Fruit fly (Drosophila melanogaster) whole organism, embryonic: ENCODE results near the gene CG43815.

Source experiments
- Awh ChIP-seq: fragments of 200-800 bp; sonication (Bioruptor generic); IDR thresholded peaks from 2 replicates; pipeline ENCODE4, ENCODE4 v1.3.6; 2022; ENCODE audit warnings: missing biosample characterization, missing genetic modification characterization
- CG10431 ChIP-seq: fragments of 200-800 bp; sonication (Bioruptor generic); optimal IDR thresholded peaks from 3 replicates; lab custom pipeline; 2018; ENCODE audit warnings: missing biosample characterization, mild to moderate bottlenecking, missing genetic modification characterization
- CG11247 ChIP-seq: fragments of 200-800 bp; sonication (Bioruptor generic); IDR thresholded peaks from 2 replicates; pipeline ENCODE4 v1.3.6; 2022; ENCODE audit warnings: missing biosample characterization, missing genetic modification characterization
- CG11696 ChIP-seq: fragments of 200-800 bp; sonication (Bioruptor generic); IDR thresholded peaks from 2 replicates; pipeline ENCODE4 v1.3.6; 2022; ENCODE audit warnings: missing biosample characterization, missing genetic modification characterization
- CG13775 ChIP-seq: fragments of 200-800 bp; sonication (Bioruptor generic); optimal IDR thresholded peaks from 3 replicates; lab custom pipeline; 2017; ENCODE audit warnings: missing biosample characterization, mild to moderate bottlenecking, missing genetic modification characterization
- CG14667 ChIP-seq: fragments of 200-800 bp; sonication (Bioruptor generic); IDR thresholded peaks from 2 replicates; pipeline ENCODE4 v1.3.6; 2022; ENCODE audit warnings: missing biosample characterization, missing genetic modification characterization
- CG16813 ChIP-seq: fragments of 200-800 bp; sonication (Bioruptor generic); IDR thresholded peaks from 3 replicates; pipeline ENCODE4 v1.3.6; 2022; ENCODE audit warnings: missing biosample characterization, missing genetic modification characterization; ENCODE audit not compliant: partially characterized antibody
- CG17186 ChIP-seq: fragments of 200-800 bp; sonication (Bioruptor generic); optimal IDR thresholded peaks from 3 replicates; lab custom pipeline; 2017; ENCODE audit warnings: missing biosample characterization, missing genetic modification reagents, missing genetic modification characterization
- CG17829 ChIP-seq: fragments of 200-800 bp; optimal IDR thresholded peaks from 2 replicates; lab custom pipeline; 2019; ENCODE audit warnings: missing biosample characterization, mild to moderate bottlenecking, missing genetic modification characterization, moderate library complexity
- CG30403 ChIP-seq: fragments of 200-800 bp; sonication (Bioruptor generic); optimal IDR thresholded peaks from 3 replicates; lab custom pipeline; 2016; ENCODE audit warnings: missing biosample characterization, missing genetic modification characterization
- CG31224 ChIP-seq: fragments of 200-800 bp; sonication (Bioruptor generic); IDR thresholded peaks from 2 replicates; pipeline ENCODE4 v1.3.6; 2022; ENCODE audit warnings: missing biosample characterization, missing genetic modification characterization
- CG3838 ChIP-seq: fragments of 200-800 bp; sonication (Bioruptor generic); optimal IDR thresholded peaks from 3 replicates; lab custom pipeline; 2016; ENCODE audit warnings: missing biosample characterization, missing genetic modification characterization
- CG43689 ChIP-seq: fragments of 200-800 bp; sonication (Bioruptor generic); IDR thresholded peaks from 2 replicates; pipeline ENCODE4 v1.3.6; 2022; ENCODE audit warnings: missing biosample characterization, missing genetic modification characterization
- CG4707 ChIP-seq: fragments of 200-800 bp; sonication (Bioruptor generic); optimal IDR thresholded peaks from 2 replicates; lab custom pipeline; 2018; ENCODE audit warnings: missing biosample characterization, mild to moderate bottlenecking, missing genetic modification characterization, moderate library complexity
- CG7786 ChIP-seq: fragments of 200-800 bp; sonication (Bioruptor generic); optimal IDR thresholded peaks from 2 replicates; lab custom pipeline; 2016; ENCODE audit warnings: missing biosample characterization, missing genetic modification characterization
- CG8359 ChIP-seq: fragments of 200-800 bp; sonication (Bioruptor generic); optimal IDR thresholded peaks from 2 replicates; lab custom pipeline; 2017; ENCODE audit warnings: missing biosample characterization, mild to moderate bottlenecking, missing genetic modification characterization, borderline replicate concordance
- CG8388 ChIP-seq: fragments of 200-800 bp; sonication (Bioruptor generic); optimal IDR thresholded peaks from 2 replicates; lab custom pipeline; 2019; ENCODE audit warnings: missing biosample characterization, mild to moderate bottlenecking, missing genetic modification characterization, moderate library complexity
- CG9727 ChIP-seq: fragments of 200-800 bp; sonication (Bioruptor generic); optimal IDR thresholded peaks from 3 replicates; lab custom pipeline; 2017; ENCODE audit warnings: missing biosample characterization, mild to moderate bottlenecking, missing genetic modification characterization
- Gsc ChIP-seq: fragments of 200-800 bp; sonication (Bioruptor generic); IDR thresholded peaks from 2 replicates; pipeline ENCODE4 v1.3.6; 2022; ENCODE audit warnings: missing biosample characterization, missing genetic modification characterization
- H15 ChIP-seq: fragments of 200-800 bp; sonication (Bioruptor generic); IDR thresholded peaks from 3 replicates; pipeline ENCODE4 v1.3.6; 2022; ENCODE audit warnings: missing biosample characterization, missing genetic modification characterization
- HHEX ChIP-seq: fragments of 200-800 bp; sonication (Bioruptor generic); optimal IDR thresholded peaks from 3 replicates; lab custom pipeline; 2017; ENCODE audit warnings: missing biosample characterization, mild to moderate bottlenecking, missing genetic modification characterization, missing genetic modification reagents
- HLH4C ChIP-seq: fragments of 200-800 bp; sonication (Bioruptor generic); IDR thresholded peaks from 3 replicates; pipeline ENCODE4 v1.3.6; 2022; ENCODE audit warnings: missing biosample characterization, missing genetic modification characterization; ENCODE audit not compliant: partially characterized antibody
- Hand ChIP-seq: fragments of 200-800 bp; sonication (Bioruptor generic); optimal IDR thresholded peaks from 2 replicates; lab custom pipeline; 2017; ENCODE audit warnings: mild to moderate bottlenecking, missing biosample characterization, missing genetic modification reagents, missing genetic modification characterization
- Hr3 ChIP-seq: fragments of 200-800 bp; sonication (Bioruptor generic); optimal IDR thresholded peaks from 3 replicates; lab custom pipeline; 2016; ENCODE audit warnings: missing biosample characterization, missing genetic modification characterization
- Lpt ChIP-seq: fragments of >200 bp; optimal IDR thresholded peaks from 2 replicates; lab custom pipeline; 2018; ENCODE audit warnings: missing biosample characterization, missing genetic modification characterization
- NC2β ChIP-seq: fragments of 200-800 bp; sonication (Bioruptor generic); optimal IDR thresholded peaks from 2 replicates; lab custom pipeline; 2016; ENCODE audit warnings: missing biosample characterization, missing genetic modification characterization
- Oli ChIP-seq: fragments of 200-800 bp; sonication (Bioruptor generic); optimal IDR thresholded peaks from 2 replicates; lab custom pipeline; 2018; ENCODE audit warnings: missing biosample characterization, mild to moderate bottlenecking, missing genetic modification characterization, moderate library complexity
- Pdp1 ChIP-seq, 2 experiments: fragments of 200-800 bp; sonication (Bioruptor generic); optimal IDR thresholded peaks; 3 replicates each; lab custom pipeline; 2016; ENCODE audit warnings: missing biosample characterization in 2 of 2, missing genetic modification characterization in 2 of 2, mild to moderate bottlenecking in 1 of 2, moderate library complexity in 1 of 2
- Ravus ChIP-seq: fragments of 200-800 bp; sonication (Bioruptor generic); IDR thresholded peaks from 2 replicates; pipeline ENCODE4 v1.3.6; 2022; ENCODE audit warnings: missing biosample characterization, missing genetic modification characterization
- Rfx ChIP-seq: fragments of 200-800 bp; sonication (Bioruptor generic); IDR thresholded peaks from 2 replicates; pipeline ENCODE4 v1.3.6; 2022; ENCODE audit warnings: missing biosample characterization, missing genetic modification characterization
- Sry-β ChIP-seq: fragments of 200-800 bp; sonication (Bioruptor generic); optimal IDR thresholded peaks from 2 replicates; lab custom pipeline; 2018; ENCODE audit warnings: missing biosample characterization, mild to moderate bottlenecking, missing genetic modification characterization, moderate library complexity
- Usf ChIP-seq: fragments of 200-800 bp; sonication (Bioruptor generic); optimal IDR thresholded peaks from 2 replicates; lab custom pipeline; 2017; ENCODE audit warnings: missing genotype, missing biosample characterization, missing genetic modification characterization
- ab ChIP-seq: fragments of 200-800 bp; sonication (Bioruptor generic); optimal IDR thresholded peaks from 2 replicates; lab custom pipeline; 2016; ENCODE audit warnings: missing biosample characterization, missing genetic modification characterization
- btn ChIP-seq: fragments of 200-800 bp; sonication (Bioruptor generic); optimal IDR thresholded peaks from 2 replicates; lab custom pipeline; 2016; ENCODE audit warnings: missing biosample characterization, missing genetic modification characterization
- chn ChIP-seq: fragments of 200-800 bp; sonication (Bioruptor generic); optimal IDR thresholded peaks from 2 replicates; lab custom pipeline; 2016; ENCODE audit warnings: missing biosample characterization, missing genetic modification characterization
- dpn ChIP-seq, 2 experiments: fragments of 200-800 bp; sonication (Bioruptor generic); optimal IDR thresholded peaks; 3 replicates each; lab custom pipeline; 2016; ENCODE audit warnings: missing biosample characterization in 2 of 2, missing genetic modification characterization in 2 of 2
- gcm2 ChIP-seq: fragments of 200-800 bp; sonication (Bioruptor generic); optimal IDR thresholded peaks from 2 replicates; lab custom pipeline; 2016; ENCODE audit warnings: missing biosample characterization, missing genetic modification characterization
- knrl ChIP-seq: fragments of 200-800 bp; sonication (Bioruptor generic); IDR thresholded peaks from 3 replicates; pipeline ENCODE4 v1.3.6; 2022; ENCODE audit warnings: missing biosample characterization, missing genetic modification characterization; ENCODE audit not compliant: partially characterized antibody
- mld ChIP-seq: fragments of 200-800 bp; sonication (Bioruptor generic); IDR thresholded peaks from 3 replicates; pipeline ENCODE4 v1.3.6; 2022; ENCODE audit warnings: missing biosample characterization, missing genetic modification characterization; ENCODE audit not compliant: partially characterized antibody
- odd ChIP-seq: fragments of 200-800 bp; sonication (Bioruptor generic); optimal IDR thresholded peaks from 2 replicates; lab custom pipeline; 2017; ENCODE audit warnings: missing biosample characterization, mild to moderate bottlenecking, missing genetic modification characterization
- phol ChIP-seq: fragments of 200-800 bp; sonication (Bioruptor generic); optimal IDR thresholded peaks from 3 replicates; lab custom pipeline; 2018; ENCODE audit warnings: missing biosample characterization, mild to moderate bottlenecking, missing genetic modification characterization, moderate library complexity
- run ChIP-seq: fragments of 200-800 bp; sonication (Bioruptor generic); optimal IDR thresholded peaks from 3 replicates; lab custom pipeline; 2018; ENCODE audit warnings: missing biosample characterization, mild to moderate bottlenecking, missing genetic modification characterization
- sd ChIP-seq: fragments of 200-800 bp; sonication (Bioruptor generic); optimal IDR thresholded peaks from 3 replicates; lab custom pipeline; 2018; ENCODE audit warnings: missing biosample characterization, mild to moderate bottlenecking, missing genetic modification characterization, moderate library complexity
- so ChIP-seq: fragments of 200-800 bp; sonication (Bioruptor generic); IDR thresholded peaks from 3 replicates; pipeline ENCODE4 v1.3.6; 2022; ENCODE audit warnings: missing biosample characterization, missing genetic modification characterization
- stc ChIP-seq: fragments of 200-800 bp; sonication (Bioruptor generic); IDR thresholded peaks from 2 replicates; pipeline ENCODE4 v1.3.6; 2022; ENCODE audit warnings: missing biosample characterization, missing genetic modification characterization
- trh ChIP-seq: fragments of 200-800 bp; sonication (Bioruptor generic); optimal IDR thresholded peaks from 2 replicates; lab custom pipeline; 2016; ENCODE audit warnings: missing biosample characterization, missing genetic modification characterization
- twi ChIP-seq: fragments of 200-800 bp; optimal IDR thresholded peaks from 2 replicates; lab custom pipeline; 2019; ENCODE audit warnings: missing biosample characterization, mild to moderate bottlenecking, missing genetic modification characterization, moderate library complexity
- tx ChIP-seq: fragments of 200-800 bp; sonication (Bioruptor generic); optimal IDR thresholded peaks from 2 replicates; lab custom pipeline; 2016; ENCODE audit warnings: missing biosample characterization, missing genetic modification characterization
- wdn ChIP-seq: fragments of 200-800 bp; sonication (Bioruptor generic); IDR thresholded peaks from 2 replicates; pipeline ENCODE4 v1.3.6; 2022; ENCODE audit warnings: missing biosample characterization, missing genetic modification characterization
- z ChIP-seq: fragments of 200-800 bp; sonication (Bioruptor generic); IDR thresholded peaks from 3 replicates; pipeline ENCODE4 v1.3.6; 2022; ENCODE audit warnings: missing biosample characterization, missing genetic modification characterization

CG43815 gene

dm6 chr2L:3534227-3534842, 41.7 kb upstream of the CG43815 start (continued):
- TF ChIP-seq z (GFP tag; lab: Robert Waterston, UW) (peak; percentile 91), sd (tag; lab: Kevin White, UChicago) (peak; percentile 59), mld (GFP tag; lab: Robert Waterston, UW) (no peak), CG14667 (peak; percentile 61), CG16813 (GFP tag; lab: Robert Waterston, UW) (no peak), wdn (no peak), tx (GFP tag; lab: Kevin White, UChicago) (peak; percentile 6), CG10431 (GFP tag; lab: Kevin White, UChicago) (no peak), gcm2 (GFP tag; lab: Kevin White, UChicago) (no peak), knrl (no peak), dpn (GFP tag; optimal IDR thresholded peaks at IDR 0.05; lab: Kevin White, UChicago) (peak; percentile 53 to 55), CG13775 (GFP tag; lab: Kevin White, UChicago) (peak; percentile 22), so (GFP tag; lab: Robert Waterston, UW) (no peak; the same call in 2 of the 3 replicates), Gsc (GFP tag; lab: Robert Waterston, UW) (no peak; the same call in 1 of the 2 replicates), HLH4C (GFP tag; lab: Robert Waterston, UW) (no peak), CG4707 (GFP tag; lab: Kevin White, UChicago) (peak; percentile 14), CG43689 (GFP tag; lab: Robert Waterston, UW) (no peak), NC2β (GFP tag; lab: Kevin White, UChicago) (no peak), run (tag; lab: Kevin White, UChicago) (no peak), Usf (GFP tag; lab: Kevin White, UChicago) (no peak), Awh (GFP tag; lab: Robert Waterston, UW) (peak; percentile 59; the same call in 1 of the 2 replicates), CG7786 (GFP tag; lab: Kevin White, UChicago) (peak; percentile 36), btn (GFP tag; lab: Kevin White, UChicago) (no peak), twi (tag; lab: Kevin White, UChicago) (no peak), trh (GFP tag; lab: Kevin White, UChicago) (no peak), CG3838 (no peak), chn (GFP tag; lab: Kevin White, UChicago) (no peak), stc (GFP tag; lab: Robert Waterston, UW) (peak; percentile 48; the same call in 1 of the 2 replicates), CG31224 (GFP tag; lab: Robert Waterston, UW) (no peak), CG30403 (GFP tag; lab: Kevin White, UChicago) (peak; percentile 64), Sry-β (GFP tag; lab: Kevin White, UChicago) (no peak), H15 (GFP tag; lab: Robert Waterston, UW) (peak; percentile 49; the same call in 2 of the 3 replicates), phol (tag; lab: Kevin White, UChicago) (peak; percentile 64), Oli (tag; lab: Kevin White, UChicago) (peak; percentile 61), CG17829 (peak; percentile 45), Pdp1 (GFP tag; optimal IDR thresholded peaks at IDR 0.05; lab: Kevin White, UChicago) (peak; percentile 44 to 51), CG11696 (GFP tag; lab: Robert Waterston, UW) (no peak; the same call in 1 of the 2 replicates), odd (no peak), CG11247 (no peak), CG17186 (GFP tag; lab: Kevin White, UChicago) (no peak), ab (GFP tag; lab: Kevin White, UChicago) (no peak), Hr3 (GFP tag; lab: Kevin White, UChicago) (peak; percentile 16), CG8359 (GFP tag; lab: Kevin White, UChicago) (no peak), Lpt (no peak), Rfx (GFP tag; lab: Robert Waterston, UW) (peak; percentile 62), Hand (GFP tag; lab: Kevin White, UChicago) (no peak), Ravus (GFP tag; lab: Robert Waterston, UW) (no peak), CG8388 (GFP tag; lab: Kevin White, UChicago) (peak; percentile 59), HHEX (GFP tag; lab: Kevin White, UChicago) (no peak), CG9727 (GFP tag; lab: Kevin White, UChicago) (peak; percentile 11)
